Fruit fly (Drosophila melanogaster): ENCODE results near the gene Hipk.

DNA sequence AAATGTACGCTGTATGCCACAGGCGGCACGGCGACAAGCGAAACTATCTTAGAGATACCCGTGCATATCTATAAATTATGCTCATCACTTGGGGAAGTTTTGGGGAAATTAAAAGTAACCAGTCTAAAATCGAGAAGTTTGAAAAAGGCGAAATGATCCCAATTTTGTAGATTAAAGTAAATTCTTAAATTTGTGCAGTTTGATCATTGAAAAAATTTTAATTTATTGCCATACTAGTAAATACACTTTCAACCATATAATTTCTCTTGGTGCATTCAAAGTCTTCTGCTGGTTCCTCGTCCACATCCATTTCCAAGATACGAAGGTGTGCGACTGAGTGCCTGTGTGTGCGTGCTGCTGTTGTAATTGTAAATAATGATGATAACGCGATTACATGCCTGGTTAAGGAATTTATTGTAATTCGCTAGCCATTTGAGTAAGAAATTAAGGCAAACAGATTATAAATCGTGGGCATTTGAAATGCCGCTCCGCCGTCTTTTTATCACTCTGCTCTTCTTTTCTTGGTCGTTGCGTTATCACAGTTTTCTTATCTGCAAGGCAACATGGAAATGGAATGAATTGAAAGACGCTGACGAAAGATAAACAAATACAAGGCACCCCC lies 72.7 kb downstream of the Hipk start:
- no peak for TF ChIP-seq ttk (optimal IDR thresholded peaks at IDR 0.05)
- TF ChIP-seq Myc (optimal IDR thresholded peaks at IDR 0.05): no peak
- no peak for TF ChIP-seq h (optimal IDR thresholded peaks at IDR 0.05)
- no peak for TF ChIP-seq Sin3A (optimal IDR thresholded peaks at IDR 0.05)

Measured in Kc167 (cell line).